Fruit fly (Drosophila melanogaster): ENCODE results near the gene CG33093.

dm6 chr3R:22568508-22568907 lies 36.8 kb upstream of the CG33093 start:
- TF ChIP-seq CG14655 (GFP tag; optimal IDR thresholded peaks at IDR 0.05), result no peak
- TF ChIP-seq EcR (GFP tag; optimal IDR thresholded peaks at IDR 0.05), result no peak
- no peak for TF ChIP-seq CG10348 (GFP tag; IDR thresholded peaks at IDR 0.05)
- TF ChIP-seq Pif1B (GFP tag; optimal IDR thresholded peaks at IDR 0.05), result no peak
- TF ChIP-seq CG13204 (GFP tag; optimal IDR thresholded peaks at IDR 0.05), result no peak

Data from whole organism, pupa.